Fruit fly (Drosophila melanogaster) whole organism, prepupa: ENCODE data around the gene Acp24A4.

Experiments used
- CG16779 ChIP-seq: fragments of 200-800 bp; sonication (Bioruptor generic); optimal IDR thresholded peaks from 3 replicates; lab custom pipeline; 2017; ENCODE audit warnings: missing biosample characterization, mild to moderate bottlenecking, missing genetic modification characterization
- CG6163 ChIP-seq: fragments of 200-800 bp; sonication (Bioruptor generic); IDR thresholded peaks from 3 replicates; pipeline ENCODE4 v1.3.6; 2022; ENCODE audit warnings: missing biosample characterization, missing genetic modification characterization
- CG6808 ChIP-seq: fragments of 200-800 bp; sonication (Bioruptor generic); optimal IDR thresholded peaks from 3 replicates; lab custom pipeline; 2017; ENCODE audit warnings: missing biosample characterization, missing genetic modification characterization, mild to moderate bottlenecking, moderate library complexity, missing genetic modification reagents
- Eip78C ChIP-seq: fragments of 200-800 bp; sonication (Bioruptor generic); peaks from one replicate; lab custom pipeline; 2016; ENCODE audit warnings: missing biosample characterization, missing genetic modification characterization
- OdsH ChIP-seq: fragments of 200-800 bp; sonication (Bioruptor generic); optimal IDR thresholded peaks from 3 replicates; lab custom pipeline; 2016; ENCODE audit warnings: missing biosample characterization, missing genetic modification characterization
- achi ChIP-seq: fragments of 200-800 bp; sonication (Bioruptor generic); optimal IDR thresholded peaks from 3 replicates; lab custom pipeline; 2016; ENCODE audit warnings: missing biosample characterization, missing genetic modification characterization
- esn ChIP-seq: fragments of 200-800 bp; sonication (Bioruptor generic); optimal IDR thresholded peaks from 2 replicates; lab custom pipeline; 2016; ENCODE audit warnings: missing biosample characterization, mild to moderate bottlenecking, missing genetic modification characterization, moderate library complexity
- pdm3 ChIP-seq: fragments of 200-800 bp; sonication (Bioruptor generic); optimal IDR thresholded peaks from 3 replicates; lab custom pipeline; 2016; ENCODE audit warnings: missing biosample characterization, missing genetic modification characterization
- salr ChIP-seq, 2 experiments: fragments of 200-800 bp; sonication (Bioruptor generic); optimal IDR thresholded peaks; 3 replicates each; lab custom pipeline; 2016 to 2018; ENCODE audit warnings: missing biosample characterization in 2 of 2, missing genetic modification characterization in 2 of 2, mild to moderate bottlenecking in 1 of 2

DNA sequence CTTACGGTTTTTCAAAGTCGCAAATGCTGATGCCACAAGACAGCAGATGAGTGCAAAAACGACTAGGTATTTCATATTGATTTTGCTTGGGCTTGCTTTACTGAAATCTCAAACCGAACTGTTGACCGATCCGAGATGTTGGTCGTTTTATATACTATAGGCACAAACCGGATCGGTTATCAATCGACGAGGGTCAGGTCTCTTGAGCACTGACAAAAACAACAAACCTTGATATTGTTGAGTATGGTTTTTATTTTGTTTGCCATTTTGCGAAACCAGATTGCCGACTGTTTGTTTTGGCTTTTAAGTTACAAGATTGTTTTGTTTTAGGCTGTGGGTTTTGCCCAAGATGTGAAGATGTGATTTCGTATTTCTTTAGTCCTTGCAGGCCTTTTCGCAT, 1.2 kb downstream of the Acp24A4 start, which contains the start of gene CG16704:
- TF ChIP-seq Eip78C (GFP tag; lab: Kevin White, UChicago) (no peak), achi (GFP tag; lab: Kevin White, UChicago) (no peak), CG16779 (tag; lab: Kevin White, UChicago) (no peak), esn (no peak), salr (GFP tag; optimal IDR thresholded peaks at IDR 0.05; lab: Kevin White, UChicago) (no peak), pdm3 (GFP tag; lab: Kevin White, UChicago) (no peak), OdsH (GFP tag; lab: Kevin White, UChicago) (no peak), CG6808 (GFP tag; lab: Kevin White, UChicago) (no peak), CG6163 (GFP tag; lab: Robert Waterston, UW) (no peak)
